Worm (Caenorhabditis elegans) whole organism, mixed stage, embryonic: ENCODE results near the gene nhr-170.

ENCODE experiments used
- M03D4.4 ChIP-seq: sonication (generic microtip); optimal IDR thresholded peaks from 2 replicates; lab custom pipeline; 2017; ENCODE audit warnings: mild to moderate bottlenecking, missing genetic modification characterization, missing compliant biosample characterization
- blmp-1 ChIP-seq: fragments of 150-350 bp; optimal IDR thresholded peaks from 2 replicates; lab custom pipeline; 2014; ENCODE audit warnings: missing biosample characterization, missing genetic modification characterization
- ceh-39 ChIP-seq: fragments of 150-350 bp; optimal IDR thresholded peaks from 2 replicates; lab custom pipeline; 2014; ENCODE audit warnings: missing biosample characterization, missing genetic modification characterization
- ceh-43 ChIP-seq: fragments of 200-800 bp; sonication (Bioruptor generic); optimal IDR thresholded peaks from 2 replicates; lab custom pipeline; 2018; ENCODE audit warnings: mild to moderate bottlenecking, missing genetic modification characterization, moderate library complexity, missing compliant biosample characterization
- ceh-83 ChIP-seq: fragments of 200-800 bp; sonication (Bioruptor generic); optimal IDR thresholded peaks from 2 replicates; lab custom pipeline; 2018; ENCODE audit warnings: mild to moderate bottlenecking, missing genetic modification characterization, missing compliant biosample characterization
- ces-1 ChIP-seq: fragments of 150-350 bp; optimal IDR thresholded peaks from 2 replicates; lab custom pipeline; 2014; ENCODE audit warnings: missing biosample characterization, missing genetic modification reagents, missing genetic modification characterization
- cnd-1 ChIP-seq: fragments of 200-800 bp; sonication (Bioruptor generic); optimal IDR thresholded peaks from 2 replicates; lab custom pipeline; 2018; ENCODE audit warnings: mild to moderate bottlenecking, missing genetic modification characterization, missing compliant biosample characterization
- drap-1 ChIP-seq: fragments of 200-800 bp; sonication (Bioruptor generic); optimal IDR thresholded peaks from 3 replicates; lab custom pipeline; 2018; ENCODE audit warnings: mild to moderate bottlenecking, missing genetic modification characterization, missing compliant biosample characterization
- elt-1 ChIP-seq: sonication (generic microtip); optimal IDR thresholded peaks from 2 replicates; lab custom pipeline; 2017; ENCODE audit warnings: missing genetic modification characterization, mild to moderate bottlenecking, missing compliant biosample characterization, antibody characterized with exemption, moderate library complexity, borderline replicate concordance; ENCODE audit not compliant: insufficient read depth
- elt-3 ChIP-seq: fragments of 150-350 bp; optimal IDR thresholded peaks from 2 replicates; lab custom pipeline; 2014; ENCODE audit warnings: missing biosample characterization, missing genetic modification characterization
- flh-1 ChIP-seq: fragments of 200-800 bp; sonication (Bioruptor generic); optimal IDR thresholded peaks from 2 replicates; lab custom pipeline; 2018; ENCODE audit warnings: mild to moderate bottlenecking, missing genetic modification characterization, moderate library complexity, missing compliant biosample characterization
- ham-2 ChIP-seq: fragments of 200-800 bp; sonication (Bioruptor generic); optimal IDR thresholded peaks from 2 replicates; lab custom pipeline; 2018; ENCODE audit warnings: mild to moderate bottlenecking, missing genetic modification characterization, missing compliant biosample characterization
- hlh-1 ChIP-seq: fragments of 150-350 bp; optimal IDR thresholded peaks from 2 replicates; lab custom pipeline; 2014; ENCODE audit warnings: missing biosample characterization, missing genetic modification reagents, missing genetic modification characterization
- lin-13 ChIP-seq: fragments of 150-350 bp; optimal IDR thresholded peaks from 2 replicates; lab custom pipeline; 2014; ENCODE audit warnings: missing biosample characterization, missing genetic modification characterization
- lin-32 ChIP-seq: fragments of 200-800 bp; sonication (Bioruptor generic); optimal IDR thresholded peaks from 2 replicates; lab custom pipeline; 2018; ENCODE audit warnings: mild to moderate bottlenecking, missing genetic modification characterization, missing compliant biosample characterization
- lsy-2 ChIP-seq: fragments of 150-350 bp; optimal IDR thresholded peaks from 2 replicates; lab custom pipeline; 2014; ENCODE audit warnings: missing biosample characterization, missing genetic modification characterization
- mab-5 ChIP-seq: fragments of 150-350 bp; optimal IDR thresholded peaks from 2 replicates; lab custom pipeline; 2014; ENCODE audit warnings: missing biosample characterization, missing genetic modification characterization
- mep-1 ChIP-seq: fragments of 150-350 bp; optimal IDR thresholded peaks from 2 replicates; lab custom pipeline; 2017; ENCODE audit warnings: missing biosample characterization, missing genetic modification reagents, missing genetic modification characterization, inconsistent platforms
- nhr-12 ChIP-seq: fragments of 150-350 bp; optimal IDR thresholded peaks from 2 replicates; lab custom pipeline; 2014; ENCODE audit warnings: missing biosample characterization, missing genetic modification characterization
- nhr-2 ChIP-seq: fragments of 150-350 bp; optimal IDR thresholded peaks from 2 replicates; lab custom pipeline; 2014; ENCODE audit warnings: missing biosample characterization, missing genetic modification characterization
- nhr-237 ChIP-seq: fragments of 150-350 bp; optimal IDR thresholded peaks from 2 replicates; lab custom pipeline; 2014; ENCODE audit warnings: missing biosample characterization, missing genetic modification characterization
- nhr-28 ChIP-seq: fragments of 150-350 bp; optimal IDR thresholded peaks from 2 replicates; lab custom pipeline; 2014; ENCODE audit warnings: missing biosample characterization, missing genetic modification characterization
- nhr-76 ChIP-seq: sonication (generic microtip); optimal IDR thresholded peaks from 2 replicates; lab custom pipeline; 2017; ENCODE audit warnings: missing biosample characterization, missing genetic modification characterization
- pha-4 ChIP-seq: fragments of 150-350 bp; optimal IDR thresholded peaks from 2 replicates; lab custom pipeline; 2018; ENCODE audit warnings: missing biosample characterization, missing genetic modification reagents, missing genetic modification characterization
- sem-2 ChIP-seq: fragments of 200-800 bp; sonication (Bioruptor generic); optimal IDR thresholded peaks from 2 replicates; lab custom pipeline; 2018; ENCODE audit warnings: mild to moderate bottlenecking, missing genetic modification characterization, missing compliant biosample characterization
- snpc-4 ChIP-seq: fragments of 150-350 bp; optimal IDR thresholded peaks from 2 replicates; lab custom pipeline; 2014; ENCODE audit warnings: missing biosample characterization, missing genetic modification characterization
- sptf-1 ChIP-seq: sonication (generic microtip); optimal IDR thresholded peaks from 2 replicates; lab custom pipeline; 2017; ENCODE audit warnings: mild to moderate bottlenecking, missing genetic modification characterization, moderate library complexity, missing compliant biosample characterization
- tbx-8 ChIP-seq: fragments of 200-800 bp; sonication (Bioruptor generic); optimal IDR thresholded peaks from 2 replicates; lab custom pipeline; 2018; ENCODE audit warnings: mild to moderate bottlenecking, missing genetic modification characterization, moderate library complexity, missing compliant biosample characterization
- unc-120 ChIP-seq: sonication (generic microtip); optimal IDR thresholded peaks from 2 replicates; lab custom pipeline; 2017; ENCODE audit warnings: missing genetic modification characterization, missing compliant biosample characterization; ENCODE audit not compliant: poor library complexity, severe bottlenecking
- unc-39 ChIP-seq: fragments of 150-350 bp; optimal IDR thresholded peaks from 2 replicates; lab custom pipeline; 2014; ENCODE audit warnings: missing biosample characterization, missing genetic modification characterization
- unc-62 ChIP-seq: fragments of 150-350 bp; optimal IDR thresholded peaks from 2 replicates; lab custom pipeline; 2014; ENCODE audit warnings: missing biosample characterization, missing genetic modification reagents, missing genetic modification characterization
- zip-8 ChIP-seq: fragments of 150-350 bp; optimal IDR thresholded peaks from 2 replicates; lab custom pipeline; 2014; ENCODE audit warnings: missing biosample characterization, missing genetic modification characterization
- ztf-11 ChIP-seq: fragments of 150-350 bp; optimal IDR thresholded peaks from 2 replicates; lab custom pipeline; 2014; ENCODE audit warnings: missing biosample characterization, missing genetic modification characterization

nhr-170 gene

ce11 chrV:18806409-18806808, 5.8 kb upstream of the nhr-170 start, which contains the start of gene sri-10:
TSS of gene sri-10 (minus strand) at chrV:18806509.
- TF ChIP-seq elt-1 (no peak), ham-2 (no peak), unc-62 (GFP tag; lab: Kevin White, UChicago) (no peak), elt-3 (tag; lab: Kevin White, UChicago) (no peak), cnd-1 (tag; lab: Kevin White, UChicago) (no peak), nhr-12 (no peak), M03D4.4 (no peak), zip-8 (tag; lab: Kevin White, UChicago) (no peak), lin-32 (GFP tag; lab: Kevin White, UChicago) (no peak), lin-13 (tag; lab: Kevin White, UChicago) (no peak), sptf-1 (tag; lab: Kevin White, UChicago) (no peak), unc-39 (tag; lab: Kevin White, UChicago) (no peak), ces-1 (GFP tag; lab: Kevin White, UChicago) (no peak), nhr-76 (no peak), hlh-1 (tag; lab: Kevin White, UChicago) (no peak), ztf-11 (tag; lab: Kevin White, UChicago) (no peak), nhr-28 (tag; lab: Kevin White, UChicago) (no peak), nhr-2 (no peak), sem-2 (GFP tag; lab: Kevin White, UChicago) (no peak)

- TF ChIP-seq lin-13 (tag; lab: Kevin White, UChicago), result no peak
- TF ChIP-seq ceh-43, result no peak
- TF ChIP-seq nhr-2, result no peak
- TF ChIP-seq sem-2 (GFP tag; lab: Kevin White, UChicago), result no peak
- TF ChIP-seq blmp-1 (tag; lab: Kevin White, UChicago), result no peak
- TF ChIP-seq mep-1 (tag; lab: Kevin White, UChicago), result no peak
Observed at ce11 chrV:18803260-18803659, 2.6 kb upstream of the nhr-170 start, which contains the start of gene C54E10.10. TSS of gene C54E10.10 (minus strand) at chrV:18803360.

- TF ChIP-seq drap-1 (GFP tag; lab: Kevin White, UChicago), result no peak
- no peak for TF ChIP-seq nhr-28 (tag; lab: Kevin White, UChicago)
- TF ChIP-seq cnd-1 (tag; lab: Kevin White, UChicago), result no peak
- TF ChIP-seq unc-62 (GFP tag; lab: Kevin White, UChicago), result no peak
- TF ChIP-seq lsy-2 (tag; lab: Kevin White, UChicago), result no peak
- no peak for TF ChIP-seq ceh-83 (GFP tag; lab: Kevin White, UChicago)
- TF ChIP-seq nhr-76, result no peak
- no peak for TF ChIP-seq sem-2 (GFP tag; lab: Kevin White, UChicago)
- no peak for TF ChIP-seq blmp-1 (tag; lab: Kevin White, UChicago)
- TF ChIP-seq ztf-11 (tag; lab: Kevin White, UChicago), result no peak
- TF ChIP-seq lin-32 (GFP tag; lab: Kevin White, UChicago), result no peak
Observed at ce11 chrV:18802077-18802476, 1.5 kb upstream of the nhr-170 start, which contains the start of gene C54E10.11. TSS of gene C54E10.11 (minus strand) at chrV:18802177.

ce11 chrV:18790658-18791057, 10.0 kb downstream of the nhr-170 start, which contains the start of gene nhr-231:
TSS of gene nhr-231 (plus strand) at chrV:18790958.
- no peak for TF ChIP-seq nhr-76
- no peak for TF ChIP-seq unc-120 (tag; lab: Kevin White, UChicago)
- TF ChIP-seq tbx-8 (GFP tag; lab: Kevin White, UChicago), result no peak
- TF ChIP-seq mab-5 (tag; lab: Kevin White, UChicago), result no peak
- TF ChIP-seq ceh-39 (tag; lab: Kevin White, UChicago), result no peak
- no peak for TF ChIP-seq nhr-28 (tag; lab: Kevin White, UChicago)

ce11 chrV:18787417-18787918, 13.2 kb downstream of the nhr-170 start, which contains the start of gene Y17D7B.2:
TSS of gene Y17D7B.2 (plus strand) at chrV:18787739.
- no peak for TF ChIP-seq pha-4 (tag; lab: Kevin White, UChicago)
- no peak for TF ChIP-seq nhr-2
- no peak for TF ChIP-seq ceh-83 (GFP tag; lab: Kevin White, UChicago)
- no peak for TF ChIP-seq ces-1 (GFP tag; lab: Kevin White, UChicago)
- TF ChIP-seq ztf-11 (tag; lab: Kevin White, UChicago), result no peak
- TF ChIP-seq drap-1 (GFP tag; lab: Kevin White, UChicago), result no peak
- no peak for TF ChIP-seq nhr-28 (tag; lab: Kevin White, UChicago)
- no peak for TF ChIP-seq snpc-4
- no peak for TF ChIP-seq unc-120 (tag; lab: Kevin White, UChicago)
- no peak for TF ChIP-seq ceh-43
- no peak for TF ChIP-seq lin-13 (tag; lab: Kevin White, UChicago)
- no peak for TF ChIP-seq ham-2
- TF ChIP-seq flh-1 (GFP tag; lab: Kevin White, UChicago), result no peak
- TF ChIP-seq nhr-237 (tag; lab: Kevin White, UChicago), result no peak
- TF ChIP-seq unc-62 (GFP tag; lab: Kevin White, UChicago), result no peak
- TF ChIP-seq blmp-1 (tag; lab: Kevin White, UChicago), result no peak
- no peak for TF ChIP-seq hlh-1 (tag; lab: Kevin White, UChicago)
- no peak for TF ChIP-seq unc-39 (tag; lab: Kevin White, UChicago)
